Worm (Caenorhabditis elegans): Measurements from ENCODE around the gene algn-12.

algn-12 gene

ce11 chrV:8024752-8025151, 10.2 kb upstream of the algn-12 start, which contains the start of gene F43H9.3:
TSS of gene F43H9.3 (minus strand) at chrV:8024940.
- TF ChIP-seq ref-2 (tag; optimal IDR thresholded peaks at IDR 0.05) (no peak), K02D7.2 (tag; optimal IDR thresholded peaks at IDR 0.05) (no peak), tbx-7 (tag; optimal IDR thresholded peaks at IDR 0.05) (no peak), tbx-2 (tag; optimal IDR thresholded peaks at IDR 0.05) (no peak), ceh-48 (tag; optimal IDR thresholded peaks at IDR 0.05) (no peak), K09A11.1 (tag; optimal IDR thresholded peaks at IDR 0.05; ENCODE audit: insufficient read depth) (no peak), dve-1 (tag; optimal IDR thresholded peaks at IDR 0.05) (no peak), ttx-3 (tag; optimal IDR thresholded peaks at IDR 0.05) (no peak), ceh-18 (tag; optimal IDR thresholded peaks at IDR 0.05) (no peak), pqm-1 (tag; optimal IDR thresholded peaks at IDR 0.05) (no peak), che-1 (tag; optimal IDR thresholded peaks at IDR 0.05) (no peak), hlh-15 (tag; optimal IDR thresholded peaks at IDR 0.05) (no peak), eyg-1 (tag; optimal IDR thresholded peaks at IDR 0.05) (no peak)

ce11 chrV:8025259-8025658, 9.7 kb upstream of the algn-12 start:
- TF ChIP-seq tbx-2 (tag; optimal IDR thresholded peaks at IDR 0.05) (no peak), pqm-1 (tag; optimal IDR thresholded peaks at IDR 0.05) (no peak)

DNA sequence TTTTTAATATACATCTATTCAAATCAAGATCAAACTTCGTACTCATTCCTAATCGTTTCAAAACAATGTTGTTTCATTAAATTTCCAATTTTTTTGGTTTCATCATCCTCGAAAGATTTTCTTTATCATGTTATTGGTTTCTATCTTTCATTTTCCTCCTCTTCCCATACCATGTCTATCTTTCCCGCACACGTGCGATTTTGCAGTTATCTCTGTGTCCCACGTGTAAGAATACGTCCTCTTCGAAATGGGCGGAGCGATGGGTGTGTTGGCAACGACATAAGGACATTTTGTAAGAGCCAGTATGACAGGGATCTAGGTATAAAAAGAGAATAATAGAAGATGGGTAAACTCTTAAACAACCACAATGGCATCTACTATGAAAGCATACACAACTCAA, 8.6 kb upstream of the algn-12 start, which contains the start of gene F43H9.4:
Gene F43H9.4, plus strand, starts transcription at position 366 of the 400 bp plus-strand sequence.
- no peak for TF ChIP-seq K02D7.2 (tag; optimal IDR thresholded peaks at IDR 0.05)
- no peak for TF ChIP-seq ceh-24 (tag; optimal IDR thresholded peaks at IDR 0.05)
- TF ChIP-seq pqm-1 (tag; optimal IDR thresholded peaks at IDR 0.05) = no peak
- no peak for TF ChIP-seq odd-2 (tag; optimal IDR thresholded peaks at IDR 0.05)
- no peak for TF ChIP-seq pros-1 (tag; optimal IDR thresholded peaks at IDR 0.05)
- no peak for TF ChIP-seq sox-4 (tag; optimal IDR thresholded peaks at IDR 0.05)
- no peak for TF ChIP-seq ceh-22 (tag; optimal IDR thresholded peaks at IDR 0.05)
- no peak for TF ChIP-seq C38D4.7 (GFP tag; optimal IDR thresholded peaks at IDR 0.05)
- TF ChIP-seq gmeb-2 (tag; optimal IDR thresholded peaks at IDR 0.05) = no peak
- no peak for TF ChIP-seq madf-2 (tag; optimal IDR thresholded peaks at IDR 0.05)
- no peak for TF ChIP-seq fkh-6 (tag; optimal IDR thresholded peaks at IDR 0.05)
- no peak for TF ChIP-seq ahr-1 (tag; optimal IDR thresholded peaks at IDR 0.05)
- TF ChIP-seq ttx-3 (tag; optimal IDR thresholded peaks at IDR 0.05) = no peak
- TF ChIP-seq pha-4 (tag; optimal IDR thresholded peaks at IDR 0.05) = no peak
- TF ChIP-seq ceh-30 (tag; optimal IDR thresholded peaks at IDR 0.05) = no peak
- TF ChIP-seq T23F11.4 (GFP tag; optimal IDR thresholded peaks at IDR 0.05) = no peak

DNA sequence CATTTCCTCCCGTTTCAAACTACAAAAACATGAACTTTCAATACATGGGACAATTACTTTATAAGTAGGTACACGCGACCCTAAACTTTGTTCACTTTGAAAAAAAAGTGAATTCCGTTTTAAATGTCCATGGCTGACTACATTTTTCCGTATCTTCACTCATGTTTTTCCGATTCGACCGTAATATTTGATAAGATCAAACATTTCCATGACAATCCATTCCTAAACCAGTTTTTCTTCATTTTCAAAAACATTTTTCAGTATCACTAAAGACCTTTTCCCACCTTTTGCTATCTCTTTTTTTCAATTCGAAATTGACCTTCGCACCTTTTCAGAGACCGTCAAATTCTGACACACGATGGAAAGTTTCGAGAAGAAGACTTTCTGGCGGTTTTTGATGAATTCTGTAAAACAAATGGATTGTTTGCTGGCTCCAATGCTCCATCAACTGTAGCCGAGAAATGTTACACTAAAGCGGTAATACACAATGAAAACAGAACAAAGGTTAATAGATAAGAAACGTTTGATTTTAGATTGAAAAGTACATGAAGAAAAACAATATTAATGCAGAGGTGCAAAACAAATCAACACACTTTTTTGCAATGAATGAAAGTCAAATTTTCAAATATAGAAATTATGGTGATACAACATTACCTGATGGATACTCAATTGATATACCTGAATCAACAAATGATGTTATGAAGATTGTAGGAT, 7.3 kb upstream of the algn-12 start:
- TF ChIP-seq ttx-3 (tag; optimal IDR thresholded peaks at IDR 0.05) (no peak), odd-2 (tag; optimal IDR thresholded peaks at IDR 0.05) (no peak), dve-1 (tag; optimal IDR thresholded peaks at IDR 0.05) (no peak), npax-4 (tag; optimal IDR thresholded peaks at IDR 0.05) (no peak)

ce11 chrV:8028825-8029489, 6.0 kb upstream of the algn-12 start, which contains the start of gene oma-2:
TSS of gene oma-2 (plus strand) at chrV:8029439.
- no peak for TF ChIP-seq pha-4 (tag; optimal IDR thresholded peaks at IDR 0.05)
- TF ChIP-seq fax-1 (tag; optimal IDR thresholded peaks at IDR 0.05) = no peak
- no peak for TF ChIP-seq odd-2 (tag; optimal IDR thresholded peaks at IDR 0.05)
- no peak for TF ChIP-seq fkh-10 (GFP tag; optimal IDR thresholded peaks at IDR 0.05)
- TF ChIP-seq ceh-34 (tag; optimal IDR thresholded peaks at IDR 0.05) = no peak
- TF ChIP-seq fkh-6 (tag; optimal IDR thresholded peaks at IDR 0.05) = no peak
- TF ChIP-seq nhr-232 (tag; optimal IDR thresholded peaks at IDR 0.05) = no peak
